Fruit fly (Drosophila melanogaster) whole organism, prepupa: Measurements from ENCODE around the gene CG15742.

Experiments
- CG11762 ChIP-seq: fragments of 200-800 bp; sonication (Bioruptor generic); optimal IDR thresholded peaks from 3 replicates; lab custom pipeline; 2016; ENCODE audit warnings: missing biosample characterization, missing genetic modification characterization; ENCODE audit not compliant: insufficient read depth
- CG34406 ChIP-seq: fragments of 200-800 bp; sonication (Bioruptor generic); optimal IDR thresholded peaks from 3 replicates; lab custom pipeline; 2016; ENCODE audit warnings: missing biosample characterization, missing genetic modification characterization
- CG6792 ChIP-seq: fragments of 200-800 bp; sonication (Bioruptor generic); optimal IDR thresholded peaks from 3 replicates; lab custom pipeline; 2016; ENCODE audit warnings: missing biosample characterization, missing genetic modification characterization
- CG8632 ChIP-seq: fragments of 200-800 bp; sonication (Bioruptor generic); optimal IDR thresholded peaks from 3 replicates; lab custom pipeline; 2016; ENCODE audit warnings: missing biosample characterization, missing genetic modification characterization
- Ets21C ChIP-seq: fragments of 200-800 bp; sonication (Bioruptor generic); optimal IDR thresholded peaks from 3 replicates; lab custom pipeline; 2016; ENCODE audit warnings: missing biosample characterization, missing genetic modification characterization
- Sox14 ChIP-seq: fragments of 200-800 bp; sonication (Bioruptor generic); optimal IDR thresholded peaks from 3 replicates; lab custom pipeline; 2016; ENCODE audit warnings: missing biosample characterization, missing genetic modification characterization
- dac ChIP-seq: fragments of 200-800 bp; sonication (Bioruptor generic); optimal IDR thresholded peaks from 2 replicates; lab custom pipeline; 2017; ENCODE audit warnings: missing biosample characterization, mild to moderate bottlenecking, missing genetic modification characterization
- fd59A ChIP-seq: fragments of 200-800 bp; sonication (Bioruptor generic); optimal IDR thresholded peaks from 2 replicates; lab custom pipeline; 2017; ENCODE audit warnings: missing biosample characterization, mild to moderate bottlenecking, missing genetic modification characterization, missing genetic modification reagents

dm6 chrX:13285749-13286336 lies 27.5 kb upstream of the CG15742 start:
- no peak for TF ChIP-seq fd59A
- TF ChIP-seq dac (GFP tag; lab: Kevin White, UChicago): no peak
- TF ChIP-seq CG34406 (GFP tag; lab: Kevin White, UChicago): no peak
- no peak for TF ChIP-seq Ets21C (GFP tag; lab: Kevin White, UChicago)
- TF ChIP-seq CG11762: no peak
- no peak for TF ChIP-seq Sox14 (GFP tag; lab: Kevin White, UChicago)
- no peak for TF ChIP-seq CG8632
- TF ChIP-seq CG6792: no peak
